Worm (Caenorhabditis elegans) whole organism, young adult: ENCODE data around the gene mlk-1.

Experiments used
- D2030.7 ChIP-seq: fragments of 200-800 bp; sonication (Bioruptor generic); IDR thresholded peaks from 2 replicates; pipeline ENCODE4 v1.3.6; 2022; ENCODE audit warnings: missing genetic modification reagents, missing genetic modification characterization, missing compliant biosample characterization
- F33H1.4 ChIP-seq: fragments of 200-800 bp; sonication (Bioruptor generic); IDR thresholded peaks from 2 replicates; pipeline ENCODE4 v1.3.6; 2022; ENCODE audit warnings: missing genetic modification reagents, missing genetic modification characterization, missing compliant biosample characterization
- cebp-2 ChIP-seq: fragments of 200-800 bp; sonication (Bioruptor generic); IDR thresholded peaks from 2 replicates; pipeline ENCODE4 v1.3.6; 2022; ENCODE audit warnings: missing genetic modification characterization, missing compliant biosample characterization
- lin-26 ChIP-seq: fragments of 200-800 bp; sonication (Bioruptor generic); IDR thresholded peaks from 2 replicates; pipeline ENCODE4 v1.3.6; 2022; ENCODE audit warnings: missing genetic modification reagents, missing genetic modification characterization, missing compliant biosample characterization
- lin-40 ChIP-seq: sonication (generic microtip); optimal IDR thresholded peaks from 2 replicates; lab custom pipeline; 2016; ENCODE audit warnings: missing genetic modification characterization, mild to moderate bottlenecking, missing compliant biosample characterization, missing genotype, missing genetic modification reagents
- nfyb-1 ChIP-seq: fragments of 200-800 bp; sonication (Bioruptor generic); IDR thresholded peaks from 2 replicates; pipeline ENCODE4 v1.3.6; 2022; ENCODE audit warnings: missing genetic modification reagents, missing genetic modification characterization, missing compliant biosample characterization
- snpc-4 ChIP-seq, 5 experiments: fragments of 150-350 bp in 1 of 5; sonication (generic microtip) in 4 of 5; optimal IDR thresholded peaks; 2 replicates each; lab custom pipeline; 2014 to 2018; ENCODE audit warnings: missing genetic modification characterization in 5 of 5, missing biosample characterization in 3 of 5, antibody characterized with exemption in 2 of 5, mild to moderate bottlenecking in 2 of 5, missing compliant biosample characterization in 2 of 5, missing genotype in 2 of 5, moderate library complexity in 2 of 5, missing genetic modification reagents in 1 of 5
- unc-130 ChIP-seq: sonication (generic microtip); optimal IDR thresholded peaks from 2 replicates; lab custom pipeline; 2016; ENCODE audit warnings: missing genetic modification reagents, missing genetic modification characterization, missing compliant biosample characterization
- unc-62 ChIP-seq: fragments of 150-350 bp; optimal IDR thresholded peaks from 2 replicates; lab custom pipeline; 2014; ENCODE audit warnings: missing biosample characterization, missing genetic modification reagents, missing genetic modification characterization

ce11 chrV:5067390-5067789 lies 2.8 kb upstream of the mlk-1 start:
- TF ChIP-seq unc-62 (peak; percentile 67), F33H1.4 (GFP tag; lab: Robert Waterston, UW) (no peak), lin-40 (tag; lab: Kevin White, UChicago) (no peak), lin-26 (GFP tag; lab: Robert Waterston, UW) (no peak), unc-130 (GFP tag; lab: Kevin White, UChicago) (no peak), D2030.7 (GFP tag; lab: Robert Waterston, UW) (no peak), snpc-4 (GFP tag; optimal IDR thresholded peaks at IDR 0.05; lab: Kevin White, UChicago) (no peak), snpc-4 (tag; optimal IDR thresholded peaks at IDR 0.05; lab: Kevin White, UChicago) (no peak), cebp-2 (no peak), nfyb-1 (GFP tag; lab: Robert Waterston, UW) (no peak)
